Worm (Caenorhabditis elegans) whole organism, L1 larva: Measurements from ENCODE around the gene gei-14.

ENCODE experiments used
- C04F5.9 ChIP-seq: sonication (generic microtip); optimal IDR thresholded peaks from 2 replicates; lab custom pipeline; 2016; ENCODE audit warnings: missing genetic modification characterization, missing compliant biosample characterization
- C16A3.4 ChIP-seq: fragments of 150-350 bp; optimal IDR thresholded peaks from 2 replicates; lab custom pipeline; 2014; ENCODE audit warnings: missing biosample characterization, missing genetic modification characterization
- F16B12.6 ChIP-seq: fragments of 150-350 bp; optimal IDR thresholded peaks from 2 replicates; lab custom pipeline; 2014; ENCODE audit warnings: missing biosample characterization, missing genetic modification characterization
- aha-1 ChIP-seq: fragments of 150-350 bp; optimal IDR thresholded peaks from 2 replicates; lab custom pipeline; 2014; ENCODE audit warnings: missing biosample characterization, missing genetic modification characterization
- alr-1 ChIP-seq: fragments of 200-800 bp; sonication (Bioruptor generic); optimal IDR thresholded peaks from 2 replicates; lab custom pipeline; 2018; ENCODE audit warnings: borderline replicate concordance, mild to moderate bottlenecking, missing genetic modification characterization, missing compliant biosample characterization
- blmp-1 ChIP-seq: fragments of 150-350 bp; optimal IDR thresholded peaks from 2 replicates; lab custom pipeline; 2014; ENCODE audit warnings: missing biosample characterization, missing genetic modification characterization
- ceh-63 ChIP-seq: fragments of 200-800 bp; sonication (Bioruptor generic); optimal IDR thresholded peaks from 2 replicates; lab custom pipeline; 2018; ENCODE audit warnings: mild to moderate bottlenecking, missing genetic modification characterization, missing compliant biosample characterization
- ceh-8 ChIP-seq: fragments of 200-800 bp; sonication (Bioruptor generic); optimal IDR thresholded peaks from 2 replicates; lab custom pipeline; 2018; ENCODE audit warnings: mild to moderate bottlenecking, missing genetic modification characterization, moderate library complexity, missing compliant biosample characterization
- ceh-82 ChIP-seq, 3 experiments: fragments of 150-350 bp in 1 of 3; sonication (generic microtip) in 2 of 3; optimal IDR thresholded peaks; 2 replicates each; lab custom pipeline; 2014 to 2017; ENCODE audit warnings: missing biosample characterization in 3 of 3, missing genetic modification characterization in 3 of 3
- dpl-1 ChIP-seq, 3 experiments: fragments of 150-350 bp in 2 of 3; sonication (generic microtip) in 1 of 3; optimal IDR thresholded peaks; 2 replicates each; lab custom pipeline; 2014 to 2017; ENCODE audit warnings: missing biosample characterization in 3 of 3, missing genetic modification characterization in 3 of 3, missing genetic modification reagents in 3 of 3
- dsc-1 ChIP-seq: sonication (generic microtip); optimal IDR thresholded peaks from 2 replicates; lab custom pipeline; 2016; ENCODE audit warnings: mild to moderate bottlenecking, missing genetic modification characterization, missing compliant biosample characterization
- efl-1 ChIP-seq, 4 experiments: fragments of 150-350 bp; optimal IDR thresholded peaks in 3 of 4; peaks in 1 of 4; 1 replicate in 1 of 4; 2 replicates in 3 of 4; lab custom pipeline; 2014; ENCODE audit warnings: missing biosample characterization in 2 of 4, missing genetic modification characterization in 2 of 4, missing genetic modification reagents in 2 of 4
- egl-27 ChIP-seq, 2 experiments: fragments of 150-350 bp in 1 of 2; sonication (generic microtip); optimal IDR thresholded peaks; 3 replicates each; lab custom pipeline; 2017 to 2018; ENCODE audit warnings: missing biosample characterization in 2 of 2, missing genetic modification characterization in 2 of 2, missing genetic modification reagents in 2 of 2
- elt-2 ChIP-seq: sonication (generic microtip); optimal IDR thresholded peaks from 2 replicates; lab custom pipeline; 2016; ENCODE audit warnings: missing genetic modification characterization, mild to moderate bottlenecking, inconsistent platforms, missing compliant biosample characterization, missing genetic modification reagents
- ets-5 ChIP-seq: fragments of 200-800 bp; sonication (Bioruptor generic); IDR thresholded peaks from 2 replicates; pipeline ENCODE4 v1.3.6; 2022; ENCODE audit warnings: missing genetic modification characterization, missing compliant biosample characterization
- fos-1 ChIP-seq: fragments of 150-350 bp; optimal IDR thresholded peaks from 2 replicates; lab custom pipeline; 2014; ENCODE audit warnings: missing biosample characterization, missing genetic modification characterization
- hpl-2 ChIP-seq: fragments of 150-350 bp; optimal IDR thresholded peaks from 2 replicates; lab custom pipeline; 2014; ENCODE audit warnings: missing biosample characterization, missing genetic modification reagents, missing genetic modification characterization
- isw-1 ChIP-seq: fragments of 200-800 bp; sonication (Bioruptor generic); IDR thresholded peaks from 2 replicates; pipeline ENCODE4 v1.3.6; 2022; ENCODE audit warnings: missing genetic modification characterization, missing compliant biosample characterization
- jun-1 ChIP-seq: fragments of 150-350 bp; optimal IDR thresholded peaks from 2 replicates; lab custom pipeline; 2014; ENCODE audit warnings: missing biosample characterization, missing genetic modification reagents, missing genetic modification characterization
- lin-13 ChIP-seq: fragments of 150-350 bp; optimal IDR thresholded peaks from 2 replicates; lab custom pipeline; 2014; ENCODE audit warnings: missing biosample characterization, missing genetic modification reagents, missing genetic modification characterization
- lin-15B ChIP-seq: fragments of 150-350 bp; sonication (generic microtip); optimal IDR thresholded peaks from 3 replicates; lab custom pipeline; 2014; ENCODE audit warnings: missing biosample characterization, missing genetic modification characterization
- lin-35 ChIP-seq, 2 experiments: fragments of 150-350 bp; optimal IDR thresholded peaks; 2 replicates each; lab custom pipeline; 2014; ENCODE audit warnings: missing biosample characterization in 2 of 2, missing genetic modification characterization in 2 of 2, missing genetic modification reagents in 2 of 2
- lin-39 ChIP-seq: fragments of 150-350 bp; optimal IDR thresholded peaks from 2 replicates; lab custom pipeline; 2014; ENCODE audit warnings: missing biosample characterization, missing genetic modification reagents, missing genetic modification characterization
- lsy-2 ChIP-seq, 2 experiments: fragments of 150-350 bp; optimal IDR thresholded peaks; 2 replicates each; lab custom pipeline; 2014; ENCODE audit warnings: missing biosample characterization in 2 of 2, missing genetic modification characterization in 2 of 2
- mdl-1 ChIP-seq, 2 experiments: fragments of 150-350 bp; optimal IDR thresholded peaks; 2 replicates each; lab custom pipeline; 2014 to 2017; ENCODE audit warnings: missing biosample characterization in 2 of 2, missing genetic modification characterization in 2 of 2, inconsistent platforms in 1 of 2
- nhr-237 ChIP-seq: fragments of 150-350 bp; optimal IDR thresholded peaks from 2 replicates; lab custom pipeline; 2014; ENCODE audit warnings: missing biosample characterization, missing genetic modification characterization
- nhr-28 ChIP-seq: fragments of 150-350 bp; optimal IDR thresholded peaks from 2 replicates; lab custom pipeline; 2014; ENCODE audit warnings: missing biosample characterization, missing genetic modification characterization
- nhr-47 ChIP-seq: sonication (generic microtip); optimal IDR thresholded peaks from 2 replicates; lab custom pipeline; 2016; ENCODE audit warnings: mild to moderate bottlenecking, missing genetic modification characterization, moderate library complexity, missing compliant biosample characterization
- nhr-71 ChIP-seq: sonication (generic microtip); optimal IDR thresholded peaks from 2 replicates; lab custom pipeline; 2016; ENCODE audit warnings: mild to moderate bottlenecking, missing genetic modification characterization, moderate library complexity, missing compliant biosample characterization
- nhr-77 ChIP-seq: fragments of 150-350 bp; optimal IDR thresholded peaks from 2 replicates; lab custom pipeline; 2014; ENCODE audit warnings: missing biosample characterization, missing genetic modification characterization
- nhr-84 ChIP-seq: sonication (generic microtip); optimal IDR thresholded peaks from 2 replicates; lab custom pipeline; 2017; ENCODE audit warnings: missing biosample characterization, missing genetic modification characterization
- nhr-90 ChIP-seq: sonication (generic microtip); optimal IDR thresholded peaks from 2 replicates; lab custom pipeline; 2016; ENCODE audit warnings: mild to moderate bottlenecking, missing genetic modification characterization, missing compliant biosample characterization; ENCODE audit not compliant: poor library complexity
- pag-3 ChIP-seq: sonication (generic microtip); optimal IDR thresholded peaks from 2 replicates; lab custom pipeline; 2017; ENCODE audit warnings: missing genetic modification characterization, mild to moderate bottlenecking, missing compliant biosample characterization, antibody characterized with exemption, borderline replicate concordance; ENCODE audit not compliant: insufficient read depth
- pax-3 ChIP-seq: fragments of 200-800 bp; sonication (Bioruptor generic); optimal IDR thresholded peaks from 2 replicates; lab custom pipeline; 2018; ENCODE audit warnings: mild to moderate bottlenecking, missing genetic modification characterization, moderate library complexity, missing compliant biosample characterization
- snpc-4 ChIP-seq: fragments of 150-350 bp; optimal IDR thresholded peaks from 2 replicates; lab custom pipeline; 2014; ENCODE audit warnings: missing biosample characterization, missing genetic modification characterization
- sptf-1 ChIP-seq: fragments of 150-350 bp; optimal IDR thresholded peaks from 2 replicates; lab custom pipeline; 2014; ENCODE audit warnings: missing biosample characterization, missing genetic modification characterization
- sup-37 ChIP-seq: fragments of 200-800 bp; sonication (Bioruptor generic); optimal IDR thresholded peaks from 2 replicates; lab custom pipeline; 2018; ENCODE audit warnings: mild to moderate bottlenecking, missing genetic modification characterization, missing compliant biosample characterization
- swsn-7 ChIP-seq: sonication (generic microtip); optimal IDR thresholded peaks from 2 replicates; lab custom pipeline; 2016; ENCODE audit warnings: missing genetic modification characterization, missing compliant biosample characterization
- tbx-2 ChIP-seq: sonication (generic microtip); optimal IDR thresholded peaks from 2 replicates; lab custom pipeline; 2016; ENCODE audit warnings: missing genetic modification characterization, missing compliant biosample characterization
- unc-62 ChIP-seq: fragments of 150-350 bp; optimal IDR thresholded peaks from 2 replicates; lab custom pipeline; 2014; ENCODE audit warnings: missing biosample characterization, missing genetic modification reagents, missing genetic modification characterization
- xbp-1 ChIP-seq: sonication (generic microtip); optimal IDR thresholded peaks from 2 replicates; lab custom pipeline; 2016; ENCODE audit warnings: missing genetic modification characterization, missing compliant biosample characterization
- ztf-11 ChIP-seq, 2 experiments: sonication (generic microtip); optimal IDR thresholded peaks; 2 replicates each; lab custom pipeline; 2016 to 2017; ENCODE audit warnings: missing genetic modification characterization in 2 of 2, missing biosample characterization in 1 of 2, missing compliant biosample characterization in 1 of 2
- ztf-4 ChIP-seq: fragments of 150-350 bp; optimal IDR thresholded peaks from 2 replicates; lab custom pipeline; 2014; ENCODE audit warnings: missing biosample characterization, missing genetic modification characterization

Gene gei-14

DNA sequence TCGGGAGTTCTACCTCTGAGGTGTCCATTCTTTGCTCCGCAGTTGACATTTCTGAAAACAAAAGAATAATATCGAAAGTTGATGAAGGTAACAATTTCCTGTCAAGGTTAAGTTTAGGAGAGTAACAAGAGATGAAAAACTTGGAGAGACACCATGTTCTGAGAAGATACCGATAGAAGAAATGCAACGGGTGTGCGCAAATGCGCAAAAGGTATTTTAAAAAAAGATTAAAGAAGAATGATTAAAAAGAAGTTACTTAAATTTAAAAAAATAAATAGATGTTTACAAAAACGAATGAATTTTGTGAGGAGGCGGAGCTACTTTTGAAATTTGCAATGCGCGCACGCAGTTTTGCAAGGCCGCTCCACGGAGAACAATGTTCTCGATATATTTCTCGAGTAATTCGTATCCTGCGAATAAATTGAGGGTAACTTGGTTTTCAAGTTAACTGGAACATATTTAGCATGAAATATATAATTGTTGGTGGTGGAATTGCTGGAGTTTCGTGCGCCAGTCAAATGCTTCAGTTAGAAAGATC, 49.0 kb upstream of the gei-14 start, which contains the start of the genes ran-3 and C26D10.3 (continued):
- TF ChIP-seq ztf-11 (tag; optimal IDR thresholded peaks at IDR 0.05; lab: Kevin White, UChicago) (no peak), lin-39 (tag; lab: Kevin White, UChicago) (peak; percentile 11), blmp-1 (peak; percentile 52), snpc-4 (tag; lab: Kevin White, UChicago) (no peak), C04F5.9 (tag; lab: Kevin White, UChicago) (peak; percentile 12), isw-1 (GFP tag; lab: Robert Waterston, UW) (no peak), egl-27 (tag; optimal IDR thresholded peaks at IDR 0.05; lab: Kevin White, UChicago) (no peak), nhr-237 (tag; lab: Kevin White, UChicago) (no peak), sup-37 (no peak), jun-1 (tag; lab: Kevin White, UChicago) (no peak), alr-1 (no peak), tbx-2 (tag; lab: Kevin White, UChicago) (peak; percentile 46), elt-2 (no peak), pax-3 (no peak), dsc-1 (tag; lab: Kevin White, UChicago) (no peak), ztf-4 (tag; lab: Kevin White, UChicago) (no peak), lin-13 (peak; percentile 43), mdl-1 (tag; optimal IDR thresholded peaks at IDR 0.05; lab: Kevin White, UChicago) (no peak), nhr-47 (tag; lab: Kevin White, UChicago) (peak; percentile 57), nhr-84 (tag; lab: Kevin White, UChicago) (no peak), nhr-77 (tag; lab: Kevin White, UChicago) (no peak), nhr-28 (tag; lab: Kevin White, UChicago) (no peak), C16A3.4 (peak; percentile 68), pag-3 (tag; lab: Kevin White, UChicago) (no peak), hpl-2 (GFP tag; lab: Kevin White, UChicago) (no peak), nhr-90 (peak; percentile 3), fos-1 (tag; lab: Kevin White, UChicago) (no peak), xbp-1 (tag; lab: Kevin White, UChicago) (peak; percentile 54), ceh-8 (GFP tag; lab: Kevin White, UChicago) (no peak), lin-15B (tag; lab: Kevin White, UChicago) (no peak), sptf-1 (tag; lab: Kevin White, UChicago) (no peak), lin-35 (GFP tag; optimal IDR thresholded peaks at IDR 0.05; lab: Kevin White, UChicago) (peak; percentile 59 to 61), F16B12.6 (tag; lab: Kevin White, UChicago) (no peak), ets-5 (GFP tag; lab: Robert Waterston, UW) (no peak), ceh-82 (tag; optimal IDR thresholded peaks at IDR 0.05; lab: Kevin White, UChicago) (peak in 2 of 3 experiments; percentile 4 to 35), aha-1 (no peak), unc-62 (GFP tag; lab: Kevin White, UChicago) (no peak), dpl-1 (GFP tag; optimal IDR thresholded peaks at IDR 0.05; lab: Kevin White, UChicago) (peak; percentile 49 to 64 (median 54)), lsy-2 (tag; optimal IDR thresholded peaks at IDR 0.05; lab: Kevin White, UChicago) (peak; percentile 43 to 61), ceh-63 (GFP tag; lab: Kevin White, UChicago) (no peak), nhr-71 (tag; lab: Kevin White, UChicago) (peak; percentile 67), swsn-7 (tag; lab: Kevin White, UChicago) (peak; percentile 53)

DNA sequence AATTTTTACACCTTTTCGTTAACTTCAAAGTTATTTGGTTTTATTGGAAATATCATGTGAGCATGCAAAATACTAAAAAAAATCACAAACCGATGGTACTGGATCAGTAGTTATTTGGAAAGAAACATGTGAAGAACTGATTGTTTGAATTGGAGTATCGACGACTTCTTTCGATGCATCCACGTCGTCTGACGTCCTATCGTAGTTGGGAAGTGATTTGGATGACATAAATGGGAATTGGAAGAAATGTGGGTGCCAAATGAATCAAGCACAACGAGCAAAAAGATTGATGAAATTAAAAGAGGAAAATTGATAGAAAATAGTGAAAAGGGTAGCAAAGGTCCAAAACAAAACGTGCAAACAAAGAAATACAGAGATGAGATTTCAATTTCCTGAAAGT, 45.2 kb upstream of the gei-14 start, which contains the start of gene shw-1:
shw-1 (minus strand) TSS at position 228 of the 400 bp plus-strand sequence.
- TF ChIP-seq efl-1 (optimal IDR thresholded peaks at IDR 0.05; lab: Kevin White, UChicago): no peak
- TF ChIP-seq efl-1 (GFP tag; optimal IDR thresholded peaks at IDR 0.05 in 1 of 2; lab: Kevin White, UChicago): peak in 1 of 2 experiments; percentile 67
- no peak for TF ChIP-seq unc-62 (GFP tag; lab: Kevin White, UChicago)
